Worm (Caenorhabditis elegans): Measurements from ENCODE around the gene fbxa-104.

The fbxa-104 gene

DNA sequence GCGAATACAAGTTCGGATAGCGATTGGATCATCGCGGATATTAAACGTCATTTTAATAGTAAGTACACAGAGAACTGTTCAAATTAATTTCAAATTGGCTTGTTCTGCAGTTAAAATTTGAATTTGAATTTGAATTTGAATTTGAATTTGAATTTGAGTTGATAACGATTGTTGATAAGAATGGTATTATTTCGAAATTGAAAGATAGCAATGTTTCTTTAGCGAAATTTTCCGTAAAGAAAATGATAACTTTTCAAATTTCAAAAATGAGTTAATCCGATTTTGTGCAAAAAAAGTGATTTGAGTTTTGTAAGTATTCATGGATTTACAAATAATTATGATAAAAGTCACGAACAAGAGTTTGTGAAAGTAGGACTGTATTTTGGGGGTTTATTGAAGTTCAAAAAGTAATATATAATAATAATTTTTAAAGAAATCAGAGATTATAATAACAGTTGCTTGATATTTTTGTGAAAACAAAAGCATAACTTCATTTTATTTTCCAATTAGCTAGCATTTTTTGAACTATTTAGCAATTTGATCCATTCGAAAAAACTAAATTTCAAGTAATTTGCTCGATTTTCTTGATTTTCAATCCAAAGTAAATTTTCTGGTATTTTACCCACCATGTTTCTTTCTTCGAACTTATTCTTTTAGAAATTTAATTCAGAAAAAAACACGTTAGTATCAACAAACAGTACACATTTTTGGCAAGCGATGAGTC lies 2.0 kb upstream of the fbxa-104 start, which contains the start of gene Y36E3A.2:
Gene Y36E3A.2 (plus strand): TSS at position 674 of the 724 bp plus-strand sequence.
- TF ChIP-seq aly-1 (tag; optimal IDR thresholded peaks at IDR 0.05) (no peak), ama-1 (optimal IDR thresholded peaks at IDR 0.05) (no peak), hmg-4 (GFP tag; optimal IDR thresholded peaks at IDR 0.05) (no peak), tbx-37 (GFP tag; conservative IDR thresholded peaks at IDR 0.05) (no peak)

ce11 chrV:15417822-15418221 lies 5.7 kb downstream of the fbxa-104 start, which contains the start of gene T06E6.10:
Gene T06E6.10 (plus strand): TSS chrV:15418122.
- no peak for TF ChIP-seq tbx-11 (GFP tag; IDR thresholded peaks at IDR 0.05)
- TF ChIP-seq ceh-36 (tag; optimal IDR thresholded peaks at IDR 0.05): no peak
- TF ChIP-seq flt-1 (GFP tag; IDR thresholded peaks at IDR 0.05): no peak
- no peak for TF ChIP-seq ceh-13 (GFP tag; optimal IDR thresholded peaks at IDR 0.05)
- TF ChIP-seq aly-1 (tag; optimal IDR thresholded peaks at IDR 0.05): no peak
- TF ChIP-seq tbx-37 (GFP tag; conservative IDR thresholded peaks at IDR 0.05): no peak
- no peak for TF ChIP-seq sea-1 (GFP tag; conservative IDR thresholded peaks at IDR 0.05)
- no peak for TF ChIP-seq tra-4 (tag; optimal IDR thresholded peaks at IDR 0.05)
- TF ChIP-seq ama-1 (optimal IDR thresholded peaks at IDR 0.05): no peak
- TF ChIP-seq F13C5.2 (tag; optimal IDR thresholded peaks at IDR 0.05): no peak
- no peak for TF ChIP-seq hnd-1 (tag; optimal IDR thresholded peaks at IDR 0.05)

- TF ChIP-seq ceh-13 (GFP tag; optimal IDR thresholded peaks at IDR 0.05): no peak
- no peak for TF ChIP-seq ama-1 (optimal IDR thresholded peaks at IDR 0.05)
- TF ChIP-seq ets-7 (tag; optimal IDR thresholded peaks at IDR 0.05): no peak
- no peak for TF ChIP-seq hnd-1 (tag; optimal IDR thresholded peaks at IDR 0.05)
- no peak for TF ChIP-seq flt-1 (GFP tag; IDR thresholded peaks at IDR 0.05)
- TF ChIP-seq tbx-11 (GFP tag; IDR thresholded peaks at IDR 0.05): no peak
- no peak for TF ChIP-seq B0310.2 (tag; optimal IDR thresholded peaks at IDR 0.05)
- TF ChIP-seq ceh-36 (tag; optimal IDR thresholded peaks at IDR 0.05): no peak
- TF ChIP-seq scrt-1 (GFP tag; IDR thresholded peaks at IDR 0.05): no peak
- no peak for TF ChIP-seq aly-1 (tag; optimal IDR thresholded peaks at IDR 0.05)
- TF ChIP-seq sea-1 (GFP tag; conservative IDR thresholded peaks at IDR 0.05): no peak
- no peak for TF ChIP-seq hmbx-1 (tag; optimal IDR thresholded peaks at IDR 0.05)
- no peak for TF ChIP-seq tbx-37 (GFP tag; conservative IDR thresholded peaks at IDR 0.05)
- TF ChIP-seq hmg-4 (GFP tag; optimal IDR thresholded peaks at IDR 0.05): no peak
- no peak for TF ChIP-seq F13C5.2 (tag; optimal IDR thresholded peaks at IDR 0.05)
- TF ChIP-seq pes-1 (GFP tag; IDR thresholded peaks at IDR 0.05): no peak
- TF ChIP-seq tra-4 (tag; optimal IDR thresholded peaks at IDR 0.05): no peak
Measured at ce11 chrV:15415951-15416350, 7.5 kb downstream of the fbxa-104 start, which contains the start of gene srh-265. Gene srh-265 (plus strand): TSS chrV:15416251.

DNA sequence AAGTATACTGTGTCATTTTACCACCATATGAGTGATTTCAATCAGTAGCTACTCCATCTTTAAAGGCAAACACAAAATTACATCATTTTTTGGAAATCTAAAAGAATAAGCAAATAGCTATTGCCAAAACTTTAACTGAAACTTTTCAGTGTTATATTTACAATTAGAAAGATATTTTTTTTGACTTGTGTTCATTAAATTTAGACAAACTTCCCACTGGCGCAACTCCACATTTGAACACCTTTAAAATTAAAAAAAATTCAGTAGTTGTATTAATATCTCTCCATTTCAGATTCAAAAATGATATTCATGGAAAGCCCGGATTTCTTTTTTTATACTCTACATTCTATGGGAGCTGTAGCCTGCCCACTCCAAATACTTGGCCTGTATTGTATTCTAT lies 9.6 kb downstream of the fbxa-104 start, which contains the start of gene srh-264:
Gene srh-264 (plus strand): TSS at position 301 of the 400 bp plus-strand sequence.
- no peak for TF ChIP-seq sea-1 (GFP tag; conservative IDR thresholded peaks at IDR 0.05)
- TF ChIP-seq pes-1 (GFP tag; IDR thresholded peaks at IDR 0.05): no peak
- no peak for TF ChIP-seq aly-1 (tag; optimal IDR thresholded peaks at IDR 0.05)
- no peak for TF ChIP-seq ceh-36 (tag; optimal IDR thresholded peaks at IDR 0.05)
- no peak for TF ChIP-seq tra-4 (tag; optimal IDR thresholded peaks at IDR 0.05)
- TF ChIP-seq flt-1 (GFP tag; IDR thresholded peaks at IDR 0.05): no peak
- no peak for TF ChIP-seq ceh-13 (GFP tag; optimal IDR thresholded peaks at IDR 0.05)
- TF ChIP-seq ama-1 (optimal IDR thresholded peaks at IDR 0.05): no peak
- no peak for TF ChIP-seq scrt-1 (GFP tag; IDR thresholded peaks at IDR 0.05)
- no peak for TF ChIP-seq hmbx-1 (tag; optimal IDR thresholded peaks at IDR 0.05)
- no peak for TF ChIP-seq tbx-37 (GFP tag; conservative IDR thresholded peaks at IDR 0.05)
- TF ChIP-seq hmg-4 (GFP tag; optimal IDR thresholded peaks at IDR 0.05): no peak
- no peak for TF ChIP-seq hnd-1 (tag; optimal IDR thresholded peaks at IDR 0.05)
- TF ChIP-seq ets-7 (tag; optimal IDR thresholded peaks at IDR 0.05): no peak
- TF ChIP-seq tbx-11 (GFP tag; IDR thresholded peaks at IDR 0.05): no peak
- TF ChIP-seq F13C5.2 (tag; optimal IDR thresholded peaks at IDR 0.05): no peak

DNA sequence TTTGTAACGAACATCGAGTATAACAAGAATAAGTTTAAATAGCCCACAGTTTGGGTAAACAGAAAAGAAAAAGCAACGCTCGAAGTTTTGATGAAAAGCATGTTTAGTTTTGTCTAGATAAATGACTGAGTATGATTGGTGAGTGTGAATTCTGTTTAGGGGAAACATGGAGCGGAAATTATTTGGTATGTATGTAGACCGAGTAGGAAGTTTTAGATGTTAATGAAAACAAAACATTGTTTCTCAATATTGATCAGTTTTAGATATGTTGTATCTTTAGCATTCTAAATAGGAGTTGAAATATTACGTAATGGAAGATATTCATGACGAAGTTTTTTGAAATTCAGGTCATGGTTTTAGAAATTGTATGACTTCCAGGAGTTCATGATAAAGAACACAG lies 10.9 kb downstream of the fbxa-104 start, which contains the start of gene srbc-63:
Gene srbc-63 (minus strand): TSS at position 101 of the 400 bp plus-strand sequence.
- no peak for TF ChIP-seq hmg-4 (GFP tag; optimal IDR thresholded peaks at IDR 0.05)

- TF ChIP-seq tbx-11 (GFP tag; IDR thresholded peaks at IDR 0.05): no peak
- TF ChIP-seq aly-1 (tag; optimal IDR thresholded peaks at IDR 0.05): no peak
- TF ChIP-seq ceh-36 (tag; optimal IDR thresholded peaks at IDR 0.05): no peak
- TF ChIP-seq F13C5.2 (tag; optimal IDR thresholded peaks at IDR 0.05): no peak
- no peak for TF ChIP-seq B0310.2 (tag; optimal IDR thresholded peaks at IDR 0.05)
Measured at ce11 chrV:15406928-15407327, 16.6 kb downstream of the fbxa-104 start, which contains the start of gene srh-257. Gene srh-257 (plus strand): TSS chrV:15407228.

ce11 chrV:15404859-15405258 lies 18.6 kb downstream of the fbxa-104 start, which contains the start of gene srh-258:
Gene srh-258 (plus strand): TSS chrV:15405159.
- TF ChIP-seq hmbx-1 (tag; optimal IDR thresholded peaks at IDR 0.05) (no peak), tbx-11 (GFP tag; IDR thresholded peaks at IDR 0.05) (no peak), hnd-1 (tag; optimal IDR thresholded peaks at IDR 0.05) (no peak), B0310.2 (tag; optimal IDR thresholded peaks at IDR 0.05) (no peak), scrt-1 (GFP tag; IDR thresholded peaks at IDR 0.05) (no peak), F13C5.2 (tag; optimal IDR thresholded peaks at IDR 0.05) (no peak), flt-1 (GFP tag; IDR thresholded peaks at IDR 0.05) (no peak), tbx-37 (GFP tag; conservative IDR thresholded peaks at IDR 0.05) (no peak)

DNA sequence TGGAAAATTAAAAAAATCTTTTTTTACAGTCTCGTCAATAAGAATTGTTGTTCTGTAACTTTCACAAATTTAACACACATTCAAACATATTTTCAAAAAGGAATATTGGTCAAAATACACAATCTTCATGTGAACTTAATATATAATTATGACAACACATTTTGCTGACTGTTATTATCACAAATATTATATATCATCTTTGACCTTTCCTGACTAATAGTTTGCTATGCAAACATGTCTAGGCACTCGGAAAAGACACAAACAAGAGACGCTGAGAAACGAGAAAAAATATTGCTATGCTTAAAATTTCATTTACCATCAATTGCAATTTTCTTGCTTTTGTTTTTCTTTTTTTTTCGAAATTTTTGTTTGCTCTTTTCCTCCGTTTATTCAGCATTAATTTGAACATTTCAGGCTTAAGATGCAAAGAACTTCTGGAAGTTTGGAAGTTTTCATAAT lies 21.6 kb downstream of the fbxa-104 start, which contains the start of gene fbxa-135:
Gene fbxa-135 (plus strand): TSS at position 409 of the 459 bp plus-strand sequence.
- TF ChIP-seq aly-1 (tag; optimal IDR thresholded peaks at IDR 0.05) (no peak), ets-7 (tag; optimal IDR thresholded peaks at IDR 0.05) (no peak), sea-1 (GFP tag; conservative IDR thresholded peaks at IDR 0.05) (no peak), ama-1 (optimal IDR thresholded peaks at IDR 0.05) (no peak), hmbx-1 (tag; optimal IDR thresholded peaks at IDR 0.05) (no peak)

Measured in whole organism, early embryonic.